Worm (Caenorhabditis elegans) whole organism, late embryonic: ENCODE results near the gene pos-1.

Experiments
- F13H6.1 ChIP-seq: sonication (generic microtip); optimal IDR thresholded peaks from 2 replicates; lab custom pipeline; 2016; ENCODE audit warnings: missing genetic modification characterization, missing compliant biosample characterization
- K02D7.2 ChIP-seq: sonication (generic microtip); optimal IDR thresholded peaks from 2 replicates; lab custom pipeline; 2017; ENCODE audit warnings: mild to moderate bottlenecking, missing genetic modification characterization, missing compliant biosample characterization
- K09A11.1 ChIP-seq: sonication (generic microtip); optimal IDR thresholded peaks from 2 replicates; lab custom pipeline; 2017; ENCODE audit warnings: antibody characterized with exemption, mild to moderate bottlenecking, missing genetic modification characterization, missing compliant biosample characterization; ENCODE audit not compliant: insufficient read depth
- ahr-1 ChIP-seq: sonication (generic microtip); optimal IDR thresholded peaks from 2 replicates; lab custom pipeline; 2016; ENCODE audit warnings: missing genetic modification characterization, missing compliant biosample characterization
- ama-1 ChIP-seq: fragments of 150-350 bp; optimal IDR thresholded peaks from 2 replicates; lab custom pipeline; 2014
- ceh-19 ChIP-seq: fragments of 200-800 bp; sonication (Bioruptor generic); optimal IDR thresholded peaks from 2 replicates; lab custom pipeline; 2018; ENCODE audit warnings: mild to moderate bottlenecking, missing genetic modification characterization, missing compliant biosample characterization
- ceh-2 ChIP-seq: sonication (generic microtip); optimal IDR thresholded peaks from 2 replicates; lab custom pipeline; 2016; ENCODE audit warnings: missing genotype, missing genetic modification characterization, missing compliant biosample characterization
- ceh-34 ChIP-seq: sonication (generic microtip); optimal IDR thresholded peaks from 2 replicates; lab custom pipeline; 2016; ENCODE audit warnings: mild to moderate bottlenecking, missing genetic modification characterization, missing compliant biosample characterization
- ceh-45 ChIP-seq: fragments of 200-800 bp; sonication (Bioruptor generic); IDR thresholded peaks from 2 replicates; pipeline ENCODE4 v1.3.6; 2022; ENCODE audit warnings: missing genetic modification reagents, missing genetic modification characterization, missing compliant biosample characterization
- ceh-6 ChIP-seq: fragments of 200-800 bp; sonication (Bioruptor generic); optimal IDR thresholded peaks from 2 replicates; lab custom pipeline; 2018; ENCODE audit warnings: mild to moderate bottlenecking, missing genetic modification characterization, missing compliant biosample characterization
- ceh-9 ChIP-seq: sonication (generic microtip); optimal IDR thresholded peaks from 2 replicates; lab custom pipeline; 2016; ENCODE audit warnings: mild to moderate bottlenecking, missing genetic modification characterization, inconsistent platforms, missing compliant biosample characterization
- che-1 ChIP-seq: sonication (generic microtip); optimal IDR thresholded peaks from 2 replicates; lab custom pipeline; 2016; ENCODE audit warnings: mild to moderate bottlenecking, missing genetic modification characterization, missing compliant biosample characterization
- dmd-4 ChIP-seq: sonication (generic microtip); optimal IDR thresholded peaks from 2 replicates; lab custom pipeline; 2016; ENCODE audit warnings: borderline replicate concordance, missing genetic modification characterization, missing compliant biosample characterization
- elt-2 ChIP-seq: sonication (generic microtip); optimal IDR thresholded peaks from 2 replicates; lab custom pipeline; 2016; ENCODE audit warnings: missing genetic modification reagents, missing genetic modification characterization, missing compliant biosample characterization
- fax-1 ChIP-seq: sonication (generic microtip); optimal IDR thresholded peaks from 2 replicates; lab custom pipeline; 2016; ENCODE audit warnings: missing genotype, missing genetic modification characterization, missing compliant biosample characterization
- fkh-6 ChIP-seq: sonication (generic microtip); optimal IDR thresholded peaks from 2 replicates; lab custom pipeline; 2016; ENCODE audit warnings: missing genetic modification characterization, missing compliant biosample characterization
- hlh-13 ChIP-seq: fragments of 200-800 bp; sonication (Bioruptor generic); optimal IDR thresholded peaks from 2 replicates; lab custom pipeline; 2018; ENCODE audit warnings: mild to moderate bottlenecking, missing genetic modification characterization, missing compliant biosample characterization
- hlh-15 ChIP-seq: sonication (generic microtip); optimal IDR thresholded peaks from 2 replicates; lab custom pipeline; 2016; ENCODE audit warnings: missing genetic modification characterization, missing compliant biosample characterization
- hlh-6 ChIP-seq: sonication (generic microtip); optimal IDR thresholded peaks from 2 replicates; lab custom pipeline; 2016; ENCODE audit warnings: missing genotype, missing genetic modification characterization, missing compliant biosample characterization
- lim-6 ChIP-seq: sonication (generic microtip); optimal IDR thresholded peaks from 2 replicates; lab custom pipeline; 2016; ENCODE audit warnings: missing genetic modification characterization, missing compliant biosample characterization
- lin-11 ChIP-seq: fragments of 200-800 bp; sonication (Bioruptor generic); optimal IDR thresholded peaks from 2 replicates; lab custom pipeline; 2018; ENCODE audit warnings: mild to moderate bottlenecking, missing genetic modification characterization, missing compliant biosample characterization
- madf-2 ChIP-seq: sonication (generic microtip); optimal IDR thresholded peaks from 2 replicates; lab custom pipeline; 2017; ENCODE audit warnings: missing genetic modification characterization, missing compliant biosample characterization
- nhr-11 ChIP-seq: fragments of 150-350 bp; optimal IDR thresholded peaks from 2 replicates; lab custom pipeline; 2014; ENCODE audit warnings: missing biosample characterization, missing genetic modification characterization
- pag-3 ChIP-seq: sonication (generic microtip); optimal IDR thresholded peaks from 2 replicates; lab custom pipeline; 2016; ENCODE audit warnings: missing compliant biosample characterization, missing genetic modification characterization, borderline replicate concordance
- pha-4 ChIP-seq: fragments of 150-350 bp; optimal IDR thresholded peaks from 2 replicates; lab custom pipeline; 2018; ENCODE audit warnings: missing biosample characterization, missing genetic modification reagents, missing genetic modification characterization
- sox-2 ChIP-seq: fragments of 200-800 bp; sonication (Bioruptor generic); IDR thresholded peaks from 2 replicates; pipeline ENCODE4 v1.3.6; 2022; ENCODE audit warnings: missing genetic modification reagents, missing genetic modification characterization, missing compliant biosample characterization
- sox-4 ChIP-seq: sonication (generic microtip); optimal IDR thresholded peaks from 2 replicates; lab custom pipeline; 2017; ENCODE audit warnings: mild to moderate bottlenecking, missing genetic modification characterization, inconsistent platforms, missing compliant biosample characterization
- syd-9 ChIP-seq: sonication (generic microtip); optimal IDR thresholded peaks from 2 replicates; lab custom pipeline; 2016; ENCODE audit warnings: mild to moderate bottlenecking, missing genetic modification characterization, moderate library complexity, missing compliant biosample characterization
- ttx-3 ChIP-seq: sonication (generic microtip); optimal IDR thresholded peaks from 2 replicates; lab custom pipeline; 2016; ENCODE audit warnings: missing genetic modification reagents, missing genetic modification characterization, missing compliant biosample characterization
- unc-3 ChIP-seq, 2 experiments: fragments of 200-800 bp in 1 of 2; sonication (Bioruptor generic) in 1 of 2; sonication (generic microtip) in 1 of 2; conservative IDR thresholded peaks in 1 of 2; optimal IDR thresholded peaks in 1 of 2; 2 replicates each; pipeline versions ENCODE4 v1.3.6 to Lab custom; 2016 to 2022; ENCODE audit warnings: missing compliant biosample characterization in 2 of 2, missing genetic modification characterization in 2 of 2, missing genetic modification reagents in 1 of 2
- ztf-16 ChIP-seq: sonication (generic microtip); optimal IDR thresholded peaks from 2 replicates; lab custom pipeline; 2017; ENCODE audit warnings: missing genetic modification characterization, missing compliant biosample characterization

Gene pos-1

DNA sequence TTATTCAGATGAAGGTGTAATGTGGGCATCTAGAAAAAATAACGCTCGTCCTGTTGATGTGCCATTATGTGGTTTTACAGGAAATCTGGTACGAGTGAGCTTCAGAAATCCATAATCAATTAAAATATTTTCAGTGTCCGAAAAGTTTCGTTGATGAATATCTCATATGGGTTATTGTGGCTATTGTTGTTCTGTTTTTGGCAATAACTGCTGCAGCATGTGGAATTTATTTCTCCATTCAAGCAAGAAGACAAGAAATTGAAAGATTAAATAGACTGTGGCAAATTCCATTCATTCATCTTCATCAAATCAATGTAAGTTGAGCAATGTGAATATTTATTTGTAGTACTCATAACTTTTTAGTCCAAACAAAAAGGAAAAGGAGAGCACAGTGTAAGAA, 24.6 kb upstream of the pos-1 start:
- no peak for TF ChIP-seq ceh-2 (tag; lab: Kevin White, UChicago)
- TF ChIP-seq lim-6 = no peak
- TF ChIP-seq dmd-4 (tag; lab: Kevin White, UChicago) = no peak
- TF ChIP-seq ceh-34 (tag; lab: Kevin White, UChicago) = no peak
- no peak for TF ChIP-seq pha-4
- TF ChIP-seq che-1 (tag; lab: Kevin White, UChicago) = no peak
- no peak for TF ChIP-seq ceh-9 (tag; lab: Kevin White, UChicago)
- no peak for TF ChIP-seq K09A11.1 (tag; lab: Kevin White, UChicago)
- TF ChIP-seq ttx-3 (tag; lab: Kevin White, UChicago) = no peak
- no peak for TF ChIP-seq ama-1 (lab: Kevin White, UChicago)
- no peak for TF ChIP-seq hlh-6
- no peak for TF ChIP-seq elt-2 (tag; lab: Kevin White, UChicago)
- TF ChIP-seq pag-3 = no peak

DNA sequence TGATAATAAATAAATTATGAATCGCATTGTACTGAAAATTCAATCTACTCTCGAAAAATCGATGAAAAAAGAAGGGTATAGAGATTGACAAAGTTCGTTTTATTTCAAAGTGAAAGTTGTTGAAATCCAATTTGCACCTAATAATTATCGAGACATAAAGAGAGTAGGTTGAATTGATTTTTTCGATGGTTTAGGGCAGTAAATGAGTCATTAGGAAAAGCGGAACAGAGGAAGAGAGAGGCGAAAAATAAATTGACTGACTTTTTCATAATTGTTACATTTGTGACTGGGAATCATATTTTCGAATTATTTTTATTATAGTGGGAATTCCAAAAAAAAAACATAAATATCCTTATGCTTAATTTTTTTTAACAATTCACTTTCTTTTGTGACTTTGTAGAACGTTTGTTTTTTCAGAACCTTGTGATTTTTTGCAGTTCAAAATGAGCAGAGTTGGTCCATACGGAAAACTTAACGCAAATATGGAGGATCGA, 19.5 kb upstream of the pos-1 start, which contains the start of the genes pho-6 and F52E1.3:
pho-6 (minus strand) TSS at position 101 of the 494 bp plus-strand sequence.
F52E1.3 (plus strand) TSS at position 444 of the 494 bp plus-strand sequence.
- TF ChIP-seq sox-2 (GFP tag; lab: Robert Waterston, UW) = no peak
- TF ChIP-seq ceh-9 (tag; lab: Kevin White, UChicago) = no peak
- no peak for TF ChIP-seq ztf-16 (tag; lab: Kevin White, UChicago)
- TF ChIP-seq pha-4 = no peak
- no peak for TF ChIP-seq K02D7.2 (tag; lab: Kevin White, UChicago)
- TF ChIP-seq lin-11 (tag; lab: Kevin White, UChicago) = no peak
- no peak for TF ChIP-seq ama-1 (lab: Kevin White, UChicago)
- no peak for TF ChIP-seq hlh-13 (GFP tag; lab: Kevin White, UChicago)
- no peak for TF ChIP-seq unc-3 (GFP tag; conservative IDR thresholded peaks at IDR 0.05; lab: Robert Waterston, UW)
- TF ChIP-seq unc-3 (tag; optimal IDR thresholded peaks at IDR 0.05; lab: Kevin White, UChicago) = no peak

DNA sequence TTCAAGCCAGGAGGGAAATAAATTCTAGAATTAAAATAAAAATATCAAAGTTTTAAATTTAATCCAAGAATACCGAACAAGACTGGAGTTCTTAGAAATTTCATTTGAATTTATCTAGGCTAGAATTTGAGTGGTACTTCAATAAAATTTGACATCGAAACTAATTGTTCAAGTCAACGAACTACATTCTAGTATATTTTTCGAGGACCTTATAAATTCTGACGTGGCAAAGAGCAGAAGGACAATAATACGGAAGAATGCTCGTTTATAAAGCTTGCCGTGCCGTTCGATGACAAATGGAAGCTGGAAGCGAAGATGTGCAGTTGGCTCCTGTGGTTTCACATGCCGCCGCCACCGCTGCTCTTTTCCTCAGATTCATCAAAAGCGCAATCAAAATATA, 13.1 kb upstream of the pos-1 start:
- no peak for TF ChIP-seq fkh-6
- TF ChIP-seq K02D7.2 (tag; lab: Kevin White, UChicago) = no peak
- no peak for TF ChIP-seq che-1 (tag; lab: Kevin White, UChicago)
- TF ChIP-seq syd-9 (tag; lab: Kevin White, UChicago) = no peak
- TF ChIP-seq lin-11 (tag; lab: Kevin White, UChicago) = no peak
- TF ChIP-seq dmd-4 (tag; lab: Kevin White, UChicago) = no peak
- TF ChIP-seq madf-2 = no peak

DNA sequence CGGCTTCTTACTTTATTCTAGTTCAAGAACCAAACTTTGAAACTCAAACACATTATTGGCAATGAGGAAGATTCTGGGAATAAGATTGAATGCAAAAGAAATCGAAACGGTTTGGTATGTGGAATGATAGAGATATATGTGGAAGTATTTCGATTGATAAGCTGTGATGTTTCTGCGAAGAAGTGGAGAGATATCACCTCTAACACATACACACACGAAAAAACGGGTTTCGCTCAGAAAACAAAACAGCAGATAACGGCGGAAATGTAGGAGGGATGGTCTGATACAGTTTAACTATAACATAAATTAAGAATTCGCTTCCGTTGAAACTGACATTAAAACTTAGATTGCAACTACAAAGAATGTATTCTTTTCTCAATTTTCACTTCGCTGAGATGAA, 12.6 kb upstream of the pos-1 start:
- TF ChIP-seq hlh-15 (tag; lab: Kevin White, UChicago) (no peak), ceh-19 (no peak), hlh-6 (no peak), nhr-11 (tag; lab: Kevin White, UChicago) (no peak)

DNA sequence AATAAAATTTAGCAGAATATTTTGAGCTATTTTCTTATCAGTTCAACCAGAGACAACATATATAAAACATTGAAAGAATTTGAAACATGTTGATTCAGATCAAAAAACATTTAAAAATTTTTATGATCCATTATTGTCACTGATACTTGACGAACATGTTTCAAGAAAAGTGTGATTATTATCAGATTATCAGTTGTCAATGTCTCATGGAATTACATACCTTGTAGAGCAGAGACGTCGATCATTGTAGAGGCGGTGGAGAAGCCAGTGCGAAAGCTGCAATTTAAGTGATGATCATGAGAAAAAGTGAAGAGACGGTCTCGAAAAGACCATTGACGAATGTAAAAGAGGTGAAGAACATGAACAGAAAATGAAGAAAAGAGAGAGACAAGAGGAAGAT, 11.5 kb upstream of the pos-1 start, which contains the start of gene F52E1.9:
F52E1.9 (minus strand) TSS at position 278 of the 400 bp plus-strand sequence.
- TF ChIP-seq lim-6 (no peak), che-1 (tag; lab: Kevin White, UChicago) (no peak), hlh-13 (GFP tag; lab: Kevin White, UChicago) (no peak), dmd-4 (tag; lab: Kevin White, UChicago) (no peak), fax-1 (tag; lab: Kevin White, UChicago) (no peak), ceh-45 (GFP tag; lab: Robert Waterston, UW) (no peak), F13H6.1 (tag; lab: Kevin White, UChicago) (no peak), sox-4 (tag; lab: Kevin White, UChicago) (no peak), ahr-1 (tag; lab: Kevin White, UChicago) (no peak), ceh-6 (GFP tag; lab: Kevin White, UChicago) (no peak)
- TF ChIP-seq, all 69 proteins: peak for 0
